Fruit fly (Drosophila melanogaster): ENCODE data around the gene PGRP-LE.

The PGRP-LE gene

DNA sequence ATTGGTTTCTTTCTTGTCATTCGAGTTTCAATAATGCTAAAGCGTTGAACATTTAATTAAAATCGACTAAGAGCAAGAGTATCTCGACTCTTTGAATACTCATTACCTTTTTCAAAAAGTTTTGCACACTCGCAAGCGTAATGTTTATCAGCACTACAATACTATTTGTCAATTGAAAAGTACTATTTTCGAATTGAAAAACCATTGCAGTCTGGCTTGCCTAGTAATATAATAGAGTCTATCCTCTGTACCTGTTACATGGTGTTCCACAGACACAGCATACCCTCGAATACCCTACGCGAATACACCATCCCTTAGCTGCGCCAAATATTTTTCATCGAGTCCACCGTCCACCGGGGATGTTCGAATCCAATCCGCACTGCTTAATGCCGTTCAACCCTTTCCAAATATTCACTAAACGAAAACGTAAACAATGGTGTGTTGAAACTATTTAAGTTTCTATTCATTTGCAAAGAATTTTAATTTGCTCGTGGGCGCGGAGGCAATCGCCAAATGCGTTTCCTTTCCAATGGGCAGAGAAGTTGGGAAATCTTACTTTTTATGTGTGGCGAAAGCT lies 15.0 kb upstream of the PGRP-LE start:
- TF ChIP-seq EcR (GFP tag; optimal IDR thresholded peaks at IDR 0.05) (no peak), pan (optimal IDR thresholded peaks at IDR 0.05) (peak; percentile 67), usp (GFP tag; optimal IDR thresholded peaks at IDR 0.05) (no peak)

DNA sequence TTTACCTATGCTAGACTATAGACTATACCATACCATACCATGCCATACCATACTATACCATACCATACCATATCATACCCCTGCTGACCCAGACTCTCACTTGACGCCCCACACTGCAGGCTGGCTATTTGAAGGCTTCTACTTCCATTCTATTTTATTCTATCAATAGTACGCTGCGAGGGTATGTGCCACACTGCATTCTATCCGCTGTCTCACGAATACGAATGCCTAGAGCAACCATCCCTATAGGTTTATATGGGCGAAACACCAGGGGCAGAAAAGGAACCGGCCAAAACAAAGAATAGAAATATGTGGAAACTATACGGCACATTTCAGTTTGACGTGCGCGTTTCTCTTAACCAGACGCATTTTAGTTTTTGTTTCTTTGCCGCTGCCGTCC lies 14.1 kb upstream of the PGRP-LE start:
- no peak for TF ChIP-seq psq (optimal IDR thresholded peaks at IDR 0.05)
- TF ChIP-seq EcR (GFP tag; optimal IDR thresholded peaks at IDR 0.05), result no peak
- TF ChIP-seq CG8478 (optimal IDR thresholded peaks at IDR 0.05), result no peak
- no peak for TF ChIP-seq pan (optimal IDR thresholded peaks at IDR 0.05)
- TF ChIP-seq Dll (optimal IDR thresholded peaks at IDR 0.05), result no peak
- no peak for TF ChIP-seq usp (GFP tag; optimal IDR thresholded peaks at IDR 0.05)

DNA sequence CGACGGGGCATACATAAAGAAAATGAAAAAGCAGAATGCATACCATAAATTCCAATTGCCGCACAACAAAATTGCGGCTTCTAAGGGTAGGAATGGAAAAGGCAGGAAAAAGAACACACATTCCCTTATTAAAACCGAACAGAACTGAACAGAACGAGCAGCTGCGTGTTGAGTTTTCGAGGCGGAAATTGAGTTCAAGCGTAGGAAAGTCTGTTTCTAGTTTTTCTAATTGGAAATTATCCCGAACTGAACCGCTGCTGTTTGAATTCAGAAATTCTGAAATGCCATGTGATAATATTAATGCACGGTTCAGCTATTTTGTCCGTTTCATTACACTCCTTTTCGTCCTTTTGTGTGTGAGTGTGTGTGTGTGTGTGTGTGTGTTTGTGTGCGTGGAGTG lies 13.2 kb upstream of the PGRP-LE start:
- TF ChIP-seq psq (optimal IDR thresholded peaks at IDR 0.05) (no peak), EcR (GFP tag; optimal IDR thresholded peaks at IDR 0.05) (no peak), pan (optimal IDR thresholded peaks at IDR 0.05) (no peak), CG8478 (optimal IDR thresholded peaks at IDR 0.05) (no peak), Dll (optimal IDR thresholded peaks at IDR 0.05) (no peak), usp (GFP tag; optimal IDR thresholded peaks at IDR 0.05) (no peak)

DNA sequence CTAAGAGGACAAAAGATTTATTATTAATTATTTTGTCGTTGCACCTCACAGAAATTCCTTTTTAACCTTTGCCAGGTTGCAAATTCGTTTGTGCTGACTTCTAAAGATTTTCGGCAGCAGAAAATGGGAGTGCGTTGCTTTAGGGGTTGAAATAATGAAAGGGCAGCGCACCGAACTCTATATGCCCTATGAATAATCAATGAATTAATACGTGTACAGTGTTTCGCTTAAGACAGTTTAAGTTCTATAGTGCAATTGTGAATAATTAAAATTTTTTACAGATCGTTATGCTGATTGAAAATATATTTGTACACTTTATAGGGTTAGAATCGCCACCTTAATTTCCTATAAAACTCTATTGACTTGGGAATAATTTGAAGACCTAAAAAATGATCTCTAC lies 12.4 kb upstream of the PGRP-LE start:
- TF ChIP-seq CG8478 (optimal IDR thresholded peaks at IDR 0.05) (no peak), pan (optimal IDR thresholded peaks at IDR 0.05) (no peak), psq (optimal IDR thresholded peaks at IDR 0.05) (no peak), EcR (GFP tag; optimal IDR thresholded peaks at IDR 0.05) (no peak), usp (GFP tag; optimal IDR thresholded peaks at IDR 0.05) (no peak), Dll (optimal IDR thresholded peaks at IDR 0.05) (no peak)

DNA sequence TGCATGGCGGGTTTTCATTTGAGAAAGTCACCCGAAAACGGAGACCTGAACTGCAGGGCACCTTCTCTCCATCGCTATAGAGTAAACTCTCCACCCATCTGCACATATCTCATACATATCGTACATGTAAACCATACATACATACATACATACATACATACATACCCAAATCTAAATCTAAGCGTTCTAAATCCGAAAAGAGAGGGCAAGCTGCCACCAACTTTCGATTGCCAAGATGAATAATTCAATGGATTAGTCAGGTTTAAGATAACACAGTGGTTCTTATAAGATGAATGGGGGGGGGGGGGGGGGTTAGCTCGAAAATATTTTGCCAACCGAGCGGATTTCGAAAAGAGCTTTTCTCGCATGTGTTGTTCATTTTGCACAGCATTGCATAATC lies 10.8 kb upstream of the PGRP-LE start:
- no peak for TF ChIP-seq usp (GFP tag; optimal IDR thresholded peaks at IDR 0.05)
- TF ChIP-seq psq (optimal IDR thresholded peaks at IDR 0.05), result no peak
- TF ChIP-seq CG8478 (optimal IDR thresholded peaks at IDR 0.05), result no peak

DNA sequence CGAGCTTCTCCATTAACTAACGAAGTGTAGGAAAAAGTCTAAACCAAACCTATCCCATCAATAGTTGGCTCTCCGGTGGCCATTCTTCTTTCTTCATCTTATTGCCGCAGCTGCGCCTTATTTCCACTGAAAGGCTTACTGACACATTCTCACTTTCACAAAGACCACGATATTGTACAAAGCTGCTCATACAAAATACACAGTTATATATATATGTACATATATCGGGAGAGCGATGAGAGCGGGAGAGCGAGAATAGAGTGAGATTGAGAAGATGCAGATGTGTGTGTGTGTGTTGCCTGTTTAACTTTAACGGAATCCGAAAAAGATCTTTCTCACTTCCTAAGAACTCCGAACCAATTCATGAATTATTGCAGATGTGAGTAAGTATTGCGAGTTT lies 9.5 kb upstream of the PGRP-LE start:
- TF ChIP-seq pan (optimal IDR thresholded peaks at IDR 0.05), result no peak
- TF ChIP-seq CG8478 (optimal IDR thresholded peaks at IDR 0.05), result no peak
- no peak for TF ChIP-seq psq (optimal IDR thresholded peaks at IDR 0.05)
- no peak for TF ChIP-seq EcR (GFP tag; optimal IDR thresholded peaks at IDR 0.05)
- no peak for TF ChIP-seq usp (GFP tag; optimal IDR thresholded peaks at IDR 0.05)

DNA sequence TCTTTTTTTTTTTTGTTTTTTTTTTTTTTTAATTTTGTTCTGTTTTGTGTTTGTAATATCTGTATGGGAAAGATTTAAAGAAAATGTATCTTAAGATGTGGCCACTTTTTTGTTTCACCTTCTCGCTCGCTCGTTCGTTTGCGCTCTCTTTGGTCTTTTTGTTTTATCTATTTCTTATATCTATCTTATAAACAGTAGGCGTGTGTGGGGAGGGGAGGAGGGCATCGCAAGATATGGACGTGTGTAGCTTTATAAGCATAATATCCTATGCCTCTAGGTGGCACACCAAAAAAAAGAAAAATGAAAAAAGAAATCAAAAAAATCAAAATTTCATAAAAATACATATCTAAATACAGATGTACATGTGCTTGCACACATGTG lies 8.9 kb upstream of the PGRP-LE start:
- no peak for TF ChIP-seq CG8478 (optimal IDR thresholded peaks at IDR 0.05)
- TF ChIP-seq usp (GFP tag; optimal IDR thresholded peaks at IDR 0.05), result no peak
- no peak for TF ChIP-seq pan (optimal IDR thresholded peaks at IDR 0.05)
- no peak for TF ChIP-seq psq (optimal IDR thresholded peaks at IDR 0.05)
- TF ChIP-seq EcR (GFP tag; optimal IDR thresholded peaks at IDR 0.05), result no peak
- no peak for TF ChIP-seq Dll (optimal IDR thresholded peaks at IDR 0.05)

DNA sequence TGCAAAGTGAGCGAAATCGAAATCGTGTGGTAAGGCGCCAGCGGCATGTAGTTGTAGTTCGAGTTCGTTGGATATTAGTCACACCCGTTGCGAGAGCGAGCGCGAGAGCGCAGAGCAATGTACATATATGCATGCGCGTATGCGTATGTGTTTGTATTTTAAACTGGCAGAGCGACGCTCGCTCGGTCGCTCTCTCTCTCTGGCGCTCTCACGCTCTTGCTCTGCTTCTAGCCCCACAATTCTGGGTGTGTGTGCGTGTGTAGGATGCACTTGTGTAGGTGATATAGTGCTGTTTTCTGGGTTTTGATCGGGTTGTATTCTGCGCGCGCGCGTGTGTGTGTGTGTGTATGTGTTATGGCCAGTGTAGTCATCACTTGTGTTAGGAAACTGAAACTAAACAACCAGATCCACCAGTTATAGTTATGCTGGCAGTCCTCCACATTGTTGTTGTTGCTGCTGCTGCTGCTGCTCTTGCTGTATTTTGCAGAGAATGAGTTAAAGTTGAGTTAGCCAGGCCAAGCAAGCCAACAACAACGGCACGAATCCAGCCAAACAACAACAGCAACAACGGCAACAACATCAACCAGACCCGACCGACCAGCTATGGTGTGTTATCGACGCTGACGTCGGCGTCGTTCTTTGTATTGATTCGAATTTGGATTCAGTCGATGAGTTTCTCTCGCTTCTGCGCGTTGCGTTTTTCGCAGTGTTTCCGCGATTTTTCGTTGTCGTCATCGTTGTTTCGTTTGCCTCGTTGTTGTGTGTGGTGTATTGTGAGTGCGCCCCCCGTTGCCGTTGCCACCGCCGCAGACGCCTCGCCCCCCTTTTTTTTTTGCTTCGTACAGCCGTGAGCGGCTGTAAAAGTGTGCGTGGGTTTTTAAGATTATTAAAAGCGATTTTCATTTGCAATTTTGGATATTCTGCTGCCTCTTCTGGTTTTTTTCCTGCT lies 8.3 kb upstream of the PGRP-LE start:
- TF ChIP-seq CG8478 (optimal IDR thresholded peaks at IDR 0.05), result peak; percentile 42
- TF ChIP-seq pan (optimal IDR thresholded peaks at IDR 0.05), result no peak

DNA sequence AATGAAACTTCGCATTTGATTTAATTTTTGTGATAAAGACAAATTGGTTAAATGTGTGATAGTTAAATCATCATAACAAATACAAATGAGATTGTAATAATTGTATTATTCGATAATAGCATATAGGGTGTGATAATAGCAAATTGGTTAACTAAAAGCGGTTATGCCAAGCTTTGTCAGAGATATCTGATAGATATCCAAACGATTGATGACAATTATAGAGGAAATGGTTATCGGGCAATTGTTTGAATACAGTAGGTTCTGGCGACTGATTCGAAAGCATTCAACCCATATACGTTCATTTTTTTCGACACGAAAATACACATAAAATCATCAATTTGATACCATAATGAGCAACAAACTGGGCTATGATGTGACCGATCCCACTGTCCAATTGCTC lies 5.6 kb upstream of the PGRP-LE start, which contains the start of gene CG8509:
Gene CG8509 (plus strand): TSS at position 301 of the 400 bp plus-strand sequence.
- TF ChIP-seq pan (optimal IDR thresholded peaks at IDR 0.05), result no peak
- no peak for TF ChIP-seq usp (GFP tag; optimal IDR thresholded peaks at IDR 0.05)
- no peak for TF ChIP-seq EcR (GFP tag; optimal IDR thresholded peaks at IDR 0.05)
- TF ChIP-seq psq (optimal IDR thresholded peaks at IDR 0.05), result no peak
- TF ChIP-seq Dll (optimal IDR thresholded peaks at IDR 0.05), result no peak
- TF ChIP-seq CG8478 (optimal IDR thresholded peaks at IDR 0.05), result no peak

DNA sequence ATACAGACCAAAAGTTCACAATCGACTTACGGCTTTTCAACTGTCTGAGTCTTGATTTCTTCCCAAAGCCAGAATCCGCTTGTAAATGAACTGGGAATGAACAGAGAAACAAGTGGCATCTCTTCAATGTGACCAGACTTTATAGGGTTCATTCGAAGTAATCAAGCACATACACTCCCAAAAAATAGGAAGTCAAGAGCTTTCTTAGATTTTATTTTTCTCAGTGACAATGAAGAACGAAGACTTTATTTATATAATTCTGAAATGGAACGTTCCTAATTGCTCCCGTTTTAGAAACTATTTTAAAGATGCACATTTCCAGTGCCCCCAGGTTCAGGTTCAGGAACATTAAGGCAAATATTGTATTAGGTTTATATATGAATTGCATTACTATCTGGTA lies 4.2 kb upstream of the PGRP-LE start:
- TF ChIP-seq usp (GFP tag; optimal IDR thresholded peaks at IDR 0.05), result no peak
- no peak for TF ChIP-seq EcR (GFP tag; optimal IDR thresholded peaks at IDR 0.05)
- TF ChIP-seq CG8478 (optimal IDR thresholded peaks at IDR 0.05), result no peak
- TF ChIP-seq Dll (optimal IDR thresholded peaks at IDR 0.05), result no peak
- TF ChIP-seq psq (optimal IDR thresholded peaks at IDR 0.05), result no peak
- no peak for TF ChIP-seq pan (optimal IDR thresholded peaks at IDR 0.05)

DNA sequence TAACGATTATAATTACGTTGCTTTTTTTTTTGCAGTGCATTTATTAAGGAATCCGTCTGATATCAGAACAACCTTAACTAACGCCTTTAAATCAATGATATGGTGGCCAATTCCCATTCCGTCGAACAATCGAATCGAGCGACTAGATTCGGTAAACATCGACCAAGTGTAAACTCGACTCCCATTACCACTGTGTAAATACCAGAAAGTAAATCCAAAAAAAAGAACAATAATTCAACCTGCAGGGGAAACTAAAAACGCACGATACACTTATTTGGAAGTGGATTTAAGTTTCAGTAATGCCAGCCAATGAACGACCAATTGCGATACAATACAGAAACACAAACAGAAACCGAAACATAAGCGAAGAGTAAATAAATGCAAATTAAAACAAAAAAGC lies 1.8 kb upstream of the PGRP-LE start:
- no peak for TF ChIP-seq EcR (GFP tag; optimal IDR thresholded peaks at IDR 0.05)
- TF ChIP-seq Dll (optimal IDR thresholded peaks at IDR 0.05), result no peak
- no peak for TF ChIP-seq CG8478 (optimal IDR thresholded peaks at IDR 0.05)

DNA sequence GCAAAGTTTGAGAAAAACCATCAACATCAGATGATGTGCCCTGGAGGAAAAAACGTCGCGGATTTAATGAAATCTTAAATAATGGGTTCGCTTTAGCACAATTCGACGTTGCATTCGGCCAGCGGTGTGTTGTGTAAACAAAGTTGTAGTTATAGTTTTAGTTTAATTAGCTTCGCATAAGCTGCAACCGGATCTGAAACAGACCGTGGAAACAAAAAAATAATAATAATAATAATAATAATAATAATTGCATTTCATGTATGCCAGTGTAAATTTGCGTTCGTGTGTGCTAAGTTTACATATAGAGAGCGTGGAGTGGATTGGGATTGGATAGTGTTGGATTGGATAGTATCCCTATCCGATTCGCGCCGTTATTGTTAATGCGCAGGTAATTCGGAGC lies 1.1 kb upstream of the PGRP-LE start:
- no peak for TF ChIP-seq EcR (GFP tag; optimal IDR thresholded peaks at IDR 0.05)
